Worm (Caenorhabditis elegans): ENCODE results near the gene F57F4.2.

DNA sequence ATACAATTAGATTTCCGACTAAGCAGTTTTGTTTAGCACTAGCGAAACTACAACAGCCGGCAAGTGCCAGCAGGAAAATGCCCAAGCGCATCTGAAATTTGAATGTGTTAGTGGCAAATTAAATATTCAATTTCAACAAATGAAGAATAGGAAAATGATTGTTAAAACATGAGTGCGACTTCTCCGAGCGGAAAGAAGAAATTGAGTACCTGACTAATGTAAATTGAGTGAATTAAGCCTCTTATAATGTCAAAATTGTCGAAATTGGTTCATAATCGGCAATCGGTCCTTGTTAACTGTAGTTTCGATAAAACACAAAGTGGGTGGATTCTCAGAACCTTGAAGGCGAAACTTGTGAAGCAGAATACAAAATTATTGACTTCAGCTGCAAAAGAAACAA, 10.3 kb upstream of the F57F4.2 start, which contains the start of gene gfi-1:
- TF ChIP-seq npax-4 (tag; optimal IDR thresholded peaks at IDR 0.05) (no peak), pag-3 (tag; optimal IDR thresholded peaks at IDR 0.05; ENCODE audit: borderline replicate concordance) (no peak), tbx-2 (tag; optimal IDR thresholded peaks at IDR 0.05) (no peak), ceh-45 (GFP tag; IDR thresholded peaks at IDR 0.05) (no peak), nhr-11 (tag; optimal IDR thresholded peaks at IDR 0.05) (no peak), elt-2 (tag; optimal IDR thresholded peaks at IDR 0.05) (no peak), ama-1 (optimal IDR thresholded peaks at IDR 0.05) (no peak), F13H6.1 (tag; optimal IDR thresholded peaks at IDR 0.05) (no peak), K09A11.1 (tag; optimal IDR thresholded peaks at IDR 0.05; ENCODE audit: insufficient read depth) (no peak), pax-1 (tag; optimal IDR thresholded peaks at IDR 0.05) (no peak), pha-4 (tag; optimal IDR thresholded peaks at IDR 0.05) (no peak), zip-5 (tag; optimal IDR thresholded peaks at IDR 0.05) (no peak)

All from whole organism, late embryonic.